Worm (Caenorhabditis elegans): ENCODE results near the gene rsd-2.

ce11 chrIV:13525223-13525622 lies 14.8 kb downstream of the rsd-2 start:
- TF ChIP-seq nhr-85 (tag), result no peak
- no peak for TF ChIP-seq snpc-4 (tag; optimal IDR thresholded peaks at IDR 0.05)
- TF ChIP-seq nhr-76 (tag; optimal IDR thresholded peaks at IDR 0.05), result no peak
- no peak for TF ChIP-seq fos-1 (tag; optimal IDR thresholded peaks at IDR 0.05)
- no peak for TF ChIP-seq pqm-1 (tag; optimal IDR thresholded peaks at IDR 0.05)
- TF ChIP-seq dpl-1 (GFP tag; optimal IDR thresholded peaks at IDR 0.05), result no peak
- no peak for TF ChIP-seq unc-62 (GFP tag; optimal IDR thresholded peaks at IDR 0.05)
